Fruit fly (Drosophila melanogaster): ENCODE results near the gene CkIalpha.

The CkIalpha gene

DNA sequence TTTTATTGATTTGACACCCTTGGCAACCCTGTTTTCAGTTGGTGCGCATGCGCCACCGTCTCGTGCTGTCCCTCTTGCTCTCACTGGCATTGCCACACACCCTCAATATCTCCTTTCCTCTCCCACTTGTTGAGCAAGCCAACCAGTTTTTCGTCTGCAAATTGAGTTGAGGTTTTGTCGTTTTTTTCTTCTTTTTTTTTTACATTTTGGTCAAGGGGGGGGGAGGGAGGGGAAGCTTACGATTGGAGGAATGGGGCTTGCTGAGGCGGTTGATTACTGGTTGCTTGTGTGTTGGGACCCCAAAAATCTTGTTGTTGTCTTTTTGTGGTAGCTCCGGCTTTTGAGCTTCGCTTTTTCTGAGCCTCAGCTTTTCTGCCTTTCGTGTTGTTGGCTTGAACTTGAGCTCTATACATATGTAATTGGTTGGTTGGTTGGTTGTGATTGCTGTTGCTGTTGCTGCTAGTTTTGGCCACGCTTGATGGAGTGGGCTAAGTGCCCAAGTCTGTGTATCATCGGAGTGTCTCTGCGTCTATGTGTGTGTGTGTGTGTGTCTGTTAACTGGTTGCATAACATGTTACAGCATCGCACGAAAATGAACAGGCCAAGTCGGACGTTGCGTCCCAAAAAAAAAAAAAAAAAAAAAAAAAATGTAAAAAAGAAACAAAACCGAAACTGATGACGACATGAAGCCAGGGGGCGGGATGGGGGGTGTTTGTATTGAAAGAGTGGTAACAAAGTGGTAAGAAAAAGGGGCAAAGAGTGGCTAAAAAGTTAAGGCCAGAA is 23.3 kb downstream of the CkIalpha start (continued):
- TF ChIP-seq Fer3 (tag; optimal IDR thresholded peaks at IDR 0.05) (no peak), disco-r (GFP tag; optimal IDR thresholded peaks at IDR 0.05) (no peak), Antp (GFP tag; optimal IDR thresholded peaks at IDR 0.05) (no peak), CG2889 (GFP tag; IDR thresholded peaks at IDR 0.05) (no peak), slp2 (GFP tag; optimal IDR thresholded peaks at IDR 0.05) (no peak), luna (GFP tag; optimal IDR thresholded peaks at IDR 0.05) (no peak), CG17612 (GFP tag; IDR thresholded peaks at IDR 0.05) (no peak), CG10543 (GFP tag; optimal IDR thresholded peaks at IDR 0.05) (peak; percentile 77), danr (GFP tag; IDR thresholded peaks at IDR 0.05) (no peak), B-H2 (GFP tag; optimal IDR thresholded peaks at IDR 0.05) (peak; percentile 4), ro (GFP tag; IDR thresholded peaks at IDR 0.05) (no peak), CG10321 (GFP tag; IDR thresholded peaks at IDR 0.05) (peak; percentile 59), CG18619 (GFP tag; optimal IDR thresholded peaks at IDR 0.05) (peak; percentile 3)

DNA sequence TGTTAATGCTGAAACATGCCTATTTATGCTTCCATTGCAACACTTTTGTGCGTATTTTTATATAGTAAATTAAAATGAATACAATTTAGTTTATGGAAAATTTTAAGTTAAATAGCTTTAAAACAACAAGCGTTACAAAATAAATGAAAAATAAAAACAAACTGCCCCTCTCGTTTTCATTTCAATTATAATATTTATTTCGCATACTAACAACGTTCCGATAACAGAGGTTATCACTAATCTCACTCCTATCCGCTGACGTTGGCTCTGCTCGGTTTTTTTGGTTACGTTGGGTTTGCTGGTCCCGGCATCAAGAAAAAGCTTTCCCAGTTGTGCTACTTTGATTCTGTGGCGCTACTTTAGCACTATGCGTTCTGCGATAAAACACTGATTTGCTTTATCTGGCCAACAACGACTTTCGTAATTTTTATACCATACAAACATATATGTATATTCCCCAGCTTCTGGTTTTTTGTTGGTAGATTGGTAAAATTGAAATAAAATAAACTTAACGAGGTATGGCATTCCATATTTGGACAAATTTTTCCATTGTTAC is 29.1 kb downstream of the CkIalpha start:
- TF ChIP-seq gsb (GFP tag; IDR thresholded peaks at IDR 0.05) (no peak), CG2678 (tag; optimal IDR thresholded peaks at IDR 0.05) (no peak), usp (GFP tag; optimal IDR thresholded peaks at IDR 0.05) (no peak), chinmo (GFP tag; IDR thresholded peaks at IDR 0.05; ENCODE audit: partially characterized antibody) (no peak), CG14441 (GFP tag; IDR thresholded peaks at IDR 0.05) (no peak), CG11723 (GFP tag; optimal IDR thresholded peaks at IDR 0.05) (no peak), CG18262 (tag; optimal IDR thresholded peaks at IDR 0.05) (no peak), CG9932 (GFP tag; IDR thresholded peaks at IDR 0.05) (no peak), sens (GFP tag) (peak; percentile 57), CG2199 (GFP tag; IDR thresholded peaks at IDR 0.05) (0 out of 3 replicates have a peak, but pooled peaks have one; percentile 31), Nf-YC (tag; optimal IDR thresholded peaks at IDR 0.05) (no peak), CG34376 (GFP tag; optimal IDR thresholded peaks at IDR 0.05) (peak; percentile 79), sens-2 (GFP tag; IDR thresholded peaks at IDR 0.05) (no peak), HHEX (GFP tag; optimal IDR thresholded peaks at IDR 0.05) (no peak), exex (tag; optimal IDR thresholded peaks at IDR 0.05) (peak; percentile 59), Gsc (GFP tag; IDR thresholded peaks at IDR 0.05) (no peak), CG11085 (GFP tag; IDR thresholded peaks at IDR 0.05) (no peak), CG30403 (GFP tag; optimal IDR thresholded peaks at IDR 0.05) (no peak), CG10366 (GFP tag; IDR thresholded peaks at IDR 0.05) (no peak), CG16779 (GFP tag; IDR thresholded peaks at IDR 0.05) (no peak), wor (GFP tag; IDR thresholded peaks at IDR 0.05) (no peak), pb (GFP tag; optimal IDR thresholded peaks at IDR 0.05) (no peak), CG4282 (GFP tag; optimal IDR thresholded peaks at IDR 0.05) (no peak), bigmax (GFP tag; optimal IDR thresholded peaks at IDR 0.05) (peak; percentile 58), sug (tag; optimal IDR thresholded peaks at IDR 0.05) (peak; percentile 60), Dad (GFP tag; optimal IDR thresholded peaks at IDR 0.05) (no peak), CG7839 (tag; optimal IDR thresholded peaks at IDR 0.05) (no peak), run (tag; optimal IDR thresholded peaks at IDR 0.05) (no peak), YL-1 (GFP tag; optimal IDR thresholded peaks at IDR 0.05) (no peak), chm (GFP tag; IDR thresholded peaks at IDR 0.05) (no peak), H2.0 (GFP tag; IDR thresholded peaks at IDR 0.05) (no peak), Nf-YA (GFP tag; IDR thresholded peaks at IDR 0.05) (no peak), lab (GFP tag; optimal IDR thresholded peaks at IDR 0.05) (no peak), fru (optimal IDR thresholded peaks at IDR 0.05) (no peak), dm (GFP tag; optimal IDR thresholded peaks at IDR 0.05) (no peak), Sox100B (GFP tag; optimal IDR thresholded peaks at IDR 0.05) (no peak), da (GFP tag; optimal IDR thresholded peaks at IDR 0.05) (no peak), HLH54F (GFP tag; optimal IDR thresholded peaks at IDR 0.05) (no peak)

Data from whole organism, embryonic.